Worm (Caenorhabditis elegans): ENCODE data around the gene R08A2.5.

Gene R08A2.5

ce11 chrV:14723020-14723419 lies 10.6 kb downstream of the R08A2.5 start, which contains the start of gene R08A2.7:
TSS of gene R08A2.7 (plus strand) at chrV:14723320.
- no peak for TF ChIP-seq lim-6 (tag; optimal IDR thresholded peaks at IDR 0.05)
- TF ChIP-seq Y22D7AL.16 (tag; optimal IDR thresholded peaks at IDR 0.05), result no peak
- no peak for TF ChIP-seq ceh-9 (tag; optimal IDR thresholded peaks at IDR 0.05)
- TF ChIP-seq zip-5 (tag; optimal IDR thresholded peaks at IDR 0.05), result no peak
- TF ChIP-seq dmd-4 (tag; optimal IDR thresholded peaks at IDR 0.05; ENCODE audit: borderline replicate concordance), result no peak
- no peak for TF ChIP-seq nhr-232 (tag; optimal IDR thresholded peaks at IDR 0.05)
- TF ChIP-seq pax-1 (tag; optimal IDR thresholded peaks at IDR 0.05), result no peak
- no peak for TF ChIP-seq ceh-45 (GFP tag; IDR thresholded peaks at IDR 0.05)
- no peak for TF ChIP-seq unc-3 (GFP tag; conservative IDR thresholded peaks at IDR 0.05)
- TF ChIP-seq unc-3 (tag; optimal IDR thresholded peaks at IDR 0.05), result no peak

ce11 chrV:14725409-14725808 lies 13.0 kb downstream of the R08A2.5 start:
- no peak for TF ChIP-seq ahr-1 (tag; optimal IDR thresholded peaks at IDR 0.05)
- TF ChIP-seq K02D7.2 (tag; optimal IDR thresholded peaks at IDR 0.05), result no peak
- TF ChIP-seq mec-3 (tag; optimal IDR thresholded peaks at IDR 0.05; ENCODE audit: borderline replicate concordance), result no peak
- no peak for TF ChIP-seq ceh-31 (tag; optimal IDR thresholded peaks at IDR 0.05)
- no peak for TF ChIP-seq K09A11.1 (tag; optimal IDR thresholded peaks at IDR 0.05; ENCODE audit: insufficient read depth)
- TF ChIP-seq ceh-30 (tag; optimal IDR thresholded peaks at IDR 0.05), result no peak
- TF ChIP-seq madf-2 (tag; optimal IDR thresholded peaks at IDR 0.05), result no peak
- TF ChIP-seq ceh-34 (tag; optimal IDR thresholded peaks at IDR 0.05), result no peak
- no peak for TF ChIP-seq che-1 (tag; optimal IDR thresholded peaks at IDR 0.05)
- TF ChIP-seq pat-9 (tag; optimal IDR thresholded peaks at IDR 0.05), result no peak
- no peak for TF ChIP-seq ttx-3 (tag; optimal IDR thresholded peaks at IDR 0.05)
- TF ChIP-seq hlh-6 (tag; optimal IDR thresholded peaks at IDR 0.05), result no peak
- TF ChIP-seq elt-2 (tag; optimal IDR thresholded peaks at IDR 0.05), result no peak
- TF ChIP-seq ceh-2 (tag; optimal IDR thresholded peaks at IDR 0.05), result no peak
- no peak for TF ChIP-seq ceh-24 (tag; optimal IDR thresholded peaks at IDR 0.05)
- TF ChIP-seq dmd-4 (tag; optimal IDR thresholded peaks at IDR 0.05; ENCODE audit: borderline replicate concordance), result no peak
- no peak for TF ChIP-seq hlh-30 (tag; optimal IDR thresholded peaks at IDR 0.05; ENCODE audit: insufficient read depth)
- no peak for TF ChIP-seq odd-2 (tag; optimal IDR thresholded peaks at IDR 0.05)
- TF ChIP-seq sdc-2 (tag; optimal IDR thresholded peaks at IDR 0.05), result no peak
- no peak for TF ChIP-seq unc-42 (tag; optimal IDR thresholded peaks at IDR 0.05)

ce11 chrV:14726596-14726995 lies 14.2 kb downstream of the R08A2.5 start, which contains the start of gene Y50E8A.1:
TSS of gene Y50E8A.1 (plus strand) at chrV:14726896.
- TF ChIP-seq C38D4.7 (GFP tag; optimal IDR thresholded peaks at IDR 0.05) (no peak), dve-1 (tag; optimal IDR thresholded peaks at IDR 0.05) (no peak), ceh-31 (tag; optimal IDR thresholded peaks at IDR 0.05) (no peak), zip-5 (tag; optimal IDR thresholded peaks at IDR 0.05) (no peak), ets-4 (tag; optimal IDR thresholded peaks at IDR 0.05) (no peak), ceh-48 (tag; optimal IDR thresholded peaks at IDR 0.05) (no peak), ztf-16 (tag; optimal IDR thresholded peaks at IDR 0.05) (no peak), ceh-45 (GFP tag; IDR thresholded peaks at IDR 0.05) (no peak), unc-42 (tag; optimal IDR thresholded peaks at IDR 0.05) (no peak)

ce11 chrV:14728754-14729153 lies 16.3 kb downstream of the R08A2.5 start, which contains the start of gene Y50E8A.2:
TSS of gene Y50E8A.2 (minus strand) at chrV:14728854.
- TF ChIP-seq ttx-3 (tag; optimal IDR thresholded peaks at IDR 0.05) (no peak), ceh-18 (tag; optimal IDR thresholded peaks at IDR 0.05) (no peak), pag-3 (tag; optimal IDR thresholded peaks at IDR 0.05; ENCODE audit: borderline replicate concordance) (no peak), ceh-30 (tag; optimal IDR thresholded peaks at IDR 0.05) (no peak), fax-1 (tag; optimal IDR thresholded peaks at IDR 0.05) (no peak), madf-2 (tag; optimal IDR thresholded peaks at IDR 0.05) (no peak), dmd-4 (tag; optimal IDR thresholded peaks at IDR 0.05; ENCODE audit: borderline replicate concordance) (no peak), zip-5 (tag; optimal IDR thresholded peaks at IDR 0.05) (no peak), F13H6.1 (tag; optimal IDR thresholded peaks at IDR 0.05) (no peak), K09A11.1 (tag; optimal IDR thresholded peaks at IDR 0.05; ENCODE audit: insufficient read depth) (no peak)
